Fruit fly (Drosophila melanogaster): Measurements from ENCODE around the gene CG12605.

Gene CG12605

dm6 chr3L:3964671-3965070 lies at the start of gene CG12605:
Gene CG12605, minus strand, starts transcription at chr3L:3964771.
- no peak for TF ChIP-seq H15 (GFP tag; IDR thresholded peaks at IDR 0.05)
- TF ChIP-seq Ada2b (GFP tag; IDR thresholded peaks at IDR 0.05): no peak
- no peak for TF ChIP-seq twi (tag; optimal IDR thresholded peaks at IDR 0.05)
- no peak for TF ChIP-seq CG3281 (GFP tag; optimal IDR thresholded peaks at IDR 0.05)
- peak; percentile 52 for TF ChIP-seq Ets65A (GFP tag)
- no peak for TF ChIP-seq CG9876 (GFP tag; optimal IDR thresholded peaks at IDR 0.05)
- no peak for TF ChIP-seq CG2712 (tag; optimal IDR thresholded peaks at IDR 0.05)
- TF ChIP-seq HmgZ (tag; optimal IDR thresholded peaks at IDR 0.05): no peak
- TF ChIP-seq Abd-B (GFP tag; optimal IDR thresholded peaks at IDR 0.05): no peak
- TF ChIP-seq MESR4 (GFP tag; optimal IDR thresholded peaks at IDR 0.05): no peak
- TF ChIP-seq HHEX (GFP tag; optimal IDR thresholded peaks at IDR 0.05): no peak
- TF ChIP-seq NFAT (GFP tag; IDR thresholded peaks at IDR 0.05): 0 out of 2 replicates have a peak, but pooled peaks have one; percentile 6
- no peak for TF ChIP-seq oc (tag; optimal IDR thresholded peaks at IDR 0.05)
- TF ChIP-seq cg (GFP tag; optimal IDR thresholded peaks at IDR 0.05): peak; percentile 44
- 0 out of 2 replicates have a peak, but pooled peaks have one; percentile 23 for TF ChIP-seq seq (GFP tag; IDR thresholded peaks at IDR 0.05)
- no peak for TF ChIP-seq CG17186 (GFP tag; optimal IDR thresholded peaks at IDR 0.05)
- no peak for TF ChIP-seq Doc3 (GFP tag; IDR thresholded peaks at IDR 0.05; ENCODE audit: partially characterized antibody)
- no peak for TF ChIP-seq CHES-1-like (GFP tag; optimal IDR thresholded peaks at IDR 0.05)

dm6 chr3L:4014349-4014748 lies 49.8 kb upstream of the CG12605 start:
- TF ChIP-seq sens (GFP tag): peak; percentile 81
- peak; percentile 13; the same call in 1 of the 2 replicates for TF ChIP-seq CG6689 (GFP tag; IDR thresholded peaks at IDR 0.05)
- peak; percentile 70 for TF ChIP-seq Med (GFP tag)
- TF ChIP-seq ftz-f1 (GFP tag; optimal IDR thresholded peaks at IDR 0.05): no peak
- peak; percentile 46; the same call in 1 of the 3 replicates for TF ChIP-seq zfh1 (GFP tag; IDR thresholded peaks at IDR 0.05)
- 0 out of 2 replicates have a peak, but pooled peaks have one; percentile 16 for TF ChIP-seq CG31441 (GFP tag; IDR thresholded peaks at IDR 0.05)
- peak; percentile 6 for TF ChIP-seq CG4820 (GFP tag; optimal IDR thresholded peaks at IDR 0.05)
- TF ChIP-seq ase (GFP tag; IDR thresholded peaks at IDR 0.05): peak; percentile 7; the same call in 1 of the 3 replicates
- TF ChIP-seq nmo (GFP tag; optimal IDR thresholded peaks at IDR 0.05): peak; percentile 14
- TF ChIP-seq dmrt11E (tag; optimal IDR thresholded peaks at IDR 0.05): peak; percentile 28
- TF ChIP-seq ci (GFP tag; IDR thresholded peaks at IDR 0.05): 0 out of 3 replicates have a peak, but pooled peaks have one; percentile 18
- peak in 1 of 2 experiments; percentile 39 for TF ChIP-seq bsh (GFP tag; optimal IDR thresholded peaks at IDR 0.05)
- TF ChIP-seq Gug (GFP tag; IDR thresholded peaks at IDR 0.05): no peak
- TF ChIP-seq chif (GFP tag; optimal IDR thresholded peaks at IDR 0.05): peak in 1 of 2 experiments; percentile 10
- TF ChIP-seq HHEX (GFP tag; optimal IDR thresholded peaks at IDR 0.05): no peak
- peak; percentile 23; the same call in 1 of the 2 replicates for TF ChIP-seq ara (GFP tag; IDR thresholded peaks at IDR 0.05)
- peak; percentile 36 for TF ChIP-seq CG1603 (tag; optimal IDR thresholded peaks at IDR 0.05)
- no peak for TF ChIP-seq CoRest (tag; optimal IDR thresholded peaks at IDR 0.05)
- peak; percentile 34 for TF ChIP-seq Drgx (GFP tag; IDR thresholded peaks at IDR 0.05)
- peak; percentile 93 for TF ChIP-seq Ets65A (GFP tag)
- TF ChIP-seq otp (GFP tag; IDR thresholded peaks at IDR 0.05): 0 out of 3 replicates have a peak, but pooled peaks have one; percentile 32
- TF ChIP-seq CG11504 (tag; optimal IDR thresholded peaks at IDR 0.05): peak; percentile 12
- no peak for TF ChIP-seq Oaz (GFP tag; IDR thresholded peaks at IDR 0.05)
- TF ChIP-seq Chrac-16 (GFP tag; optimal IDR thresholded peaks at IDR 0.05): peak; percentile 8
- TF ChIP-seq vfl (GFP tag; optimal IDR thresholded peaks at IDR 0.05): no peak
- TF ChIP-seq row (GFP tag; IDR thresholded peaks at IDR 0.05): peak; percentile 28; the same call in 1 of the 3 replicates
- no peak for TF ChIP-seq Optix (GFP tag; IDR thresholded peaks at IDR 0.05)
- TF ChIP-seq prd (optimal IDR thresholded peaks at IDR 0.05): no peak
- peak; percentile 46; the same call in 1 of the 3 replicates for TF ChIP-seq prd (GFP tag; IDR thresholded peaks at IDR 0.05)
- TF ChIP-seq C15 (GFP tag; IDR thresholded peaks at IDR 0.05): no peak
- 0 out of 3 replicates have a peak, but pooled peaks have one; percentile 15 for TF ChIP-seq H15 (GFP tag; IDR thresholded peaks at IDR 0.05)
- TF ChIP-seq ttk (GFP tag; IDR thresholded peaks at IDR 0.05): 0 out of 2 replicates have a peak, but pooled peaks have one; percentile 7
- no peak for TF ChIP-seq cad (GFP tag; optimal IDR thresholded peaks at IDR 0.05)
- TF ChIP-seq slbo (GFP tag; IDR thresholded peaks at IDR 0.05): peak; percentile 16; the same call in 1 of the 2 replicates
- TF ChIP-seq Sox102F (GFP tag; optimal IDR thresholded peaks at IDR 0.05): peak; percentile 25
